Worm (Caenorhabditis elegans) whole organism, midembryonic: ENCODE measurements around the gene cup-16.

ENCODE experiments used
- T22C8.4 ChIP-seq: fragments of 200-800 bp; sonication (Bioruptor generic); IDR thresholded peaks from 2 replicates; pipeline ENCODE4 v1.3.6; 2022; ENCODE audit warnings: missing genetic modification characterization, missing compliant biosample characterization
- cog-1 ChIP-seq: sonication (generic microtip); optimal IDR thresholded peaks from 2 replicates; lab custom pipeline; 2016; ENCODE audit warnings: missing genetic modification characterization, missing compliant biosample characterization
- flt-1 ChIP-seq: fragments of 200-800 bp; sonication (Bioruptor generic); IDR thresholded peaks from 2 replicates; pipeline ENCODE4 v1.3.6; 2022; ENCODE audit warnings: missing genetic modification characterization, missing compliant biosample characterization
- klf-2 ChIP-seq: fragments of 200-800 bp; sonication (Bioruptor generic); conservative IDR thresholded peaks from 2 replicates; pipeline ENCODE4 v1.3.6; 2022; ENCODE audit warnings: missing genetic modification reagents, missing genetic modification characterization, missing compliant biosample characterization
- med-1 ChIP-seq: sonication (generic microtip); optimal IDR thresholded peaks from 2 replicates; lab custom pipeline; 2017; ENCODE audit warnings: missing genetic modification characterization, mild to moderate bottlenecking, missing compliant biosample characterization, antibody characterized with exemption, missing genetic modification reagents; ENCODE audit not compliant: insufficient read depth
- ref-1 ChIP-seq: fragments of 200-800 bp; sonication (Bioruptor generic); conservative IDR thresholded peaks from 2 replicates; pipeline ENCODE4 v1.3.6; 2022; ENCODE audit warnings: missing genetic modification reagents, missing genetic modification characterization, missing compliant biosample characterization
- tab-1 ChIP-seq: fragments of 200-800 bp; sonication (Bioruptor generic); IDR thresholded peaks from 2 replicates; pipeline ENCODE4 v1.3.6; 2022; ENCODE audit warnings: missing genetic modification characterization, missing compliant biosample characterization
- ztf-23 ChIP-seq: fragments of 200-800 bp; sonication (Bioruptor generic); IDR thresholded peaks from 2 replicates; pipeline ENCODE4 v1.3.6; 2022; ENCODE audit warnings: missing genetic modification reagents, missing genetic modification characterization, missing compliant biosample characterization
- ztf-29 ChIP-seq: fragments of 200-800 bp; sonication (Bioruptor generic); IDR thresholded peaks from 2 replicates; pipeline ENCODE4 v1.3.6; 2022; ENCODE audit warnings: missing genetic modification reagents, missing genetic modification characterization, missing compliant biosample characterization

cup-16 gene

DNA sequence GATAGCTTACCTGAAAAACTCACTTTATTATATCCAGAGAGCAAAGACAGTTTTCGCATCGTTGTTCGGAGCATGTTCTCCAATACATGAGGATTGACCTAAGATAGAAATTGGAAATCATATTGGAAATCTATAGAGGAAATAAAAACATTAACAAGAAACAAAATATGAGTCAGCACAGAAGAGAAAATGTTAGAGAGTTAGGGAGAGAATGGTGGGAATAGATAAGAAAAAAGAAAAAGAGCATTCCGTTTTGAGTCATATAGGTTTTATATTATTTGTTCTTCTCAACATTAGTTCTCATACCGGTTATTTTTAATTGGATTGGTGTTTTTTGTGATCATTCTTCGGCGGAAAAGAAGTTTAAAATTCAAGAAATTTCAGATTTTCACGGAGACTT lies 22.1 kb upstream of the cup-16 start, which contains the start of gene hgap-2:
hgap-2 (minus strand) TSS at position 101 of the 400 bp plus-strand sequence.
- TF ChIP-seq ztf-29 (GFP tag; lab: Robert Waterston, UW), result no peak
- no peak for TF ChIP-seq med-1 (GFP tag; lab: Kevin White, UChicago)
- no peak for TF ChIP-seq ztf-23 (GFP tag; lab: Robert Waterston, UW)
- TF ChIP-seq tab-1 (GFP tag; lab: Robert Waterston, UW), result no peak
- TF ChIP-seq flt-1, result no peak
- TF ChIP-seq T22C8.4 (GFP tag; lab: Robert Waterston, UW), result no peak
- TF ChIP-seq ref-1 (GFP tag; lab: Robert Waterston, UW), result no peak
- TF ChIP-seq klf-2 (GFP tag; lab: Robert Waterston, UW), result no peak

DNA sequence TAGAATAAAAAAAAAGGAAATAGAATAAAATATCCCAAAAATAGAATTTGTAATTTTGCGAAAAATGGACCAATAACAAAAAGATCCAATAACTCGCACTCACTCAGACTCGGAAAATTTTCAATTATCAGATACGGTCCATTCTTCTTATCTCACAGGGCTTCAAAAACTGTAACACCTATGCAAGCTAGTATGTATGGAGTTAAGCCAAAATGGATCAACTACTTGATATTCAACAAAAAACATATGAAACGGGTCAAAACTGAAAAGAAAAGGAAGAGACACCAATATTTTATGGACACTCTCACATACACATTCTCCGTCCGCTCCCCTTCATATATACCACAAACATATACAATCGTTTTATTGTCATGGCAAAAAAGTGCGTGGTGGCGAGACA lies 21.3 kb upstream of the cup-16 start, which contains the start of gene C34C6.9:
C34C6.9 (plus strand) TSS at position 301 of the 400 bp plus-strand sequence.
- TF ChIP-seq klf-2 (GFP tag; lab: Robert Waterston, UW) (no peak), ztf-23 (GFP tag; lab: Robert Waterston, UW) (no peak), med-1 (GFP tag; lab: Kevin White, UChicago) (no peak), ztf-29 (GFP tag; lab: Robert Waterston, UW) (no peak)

DNA sequence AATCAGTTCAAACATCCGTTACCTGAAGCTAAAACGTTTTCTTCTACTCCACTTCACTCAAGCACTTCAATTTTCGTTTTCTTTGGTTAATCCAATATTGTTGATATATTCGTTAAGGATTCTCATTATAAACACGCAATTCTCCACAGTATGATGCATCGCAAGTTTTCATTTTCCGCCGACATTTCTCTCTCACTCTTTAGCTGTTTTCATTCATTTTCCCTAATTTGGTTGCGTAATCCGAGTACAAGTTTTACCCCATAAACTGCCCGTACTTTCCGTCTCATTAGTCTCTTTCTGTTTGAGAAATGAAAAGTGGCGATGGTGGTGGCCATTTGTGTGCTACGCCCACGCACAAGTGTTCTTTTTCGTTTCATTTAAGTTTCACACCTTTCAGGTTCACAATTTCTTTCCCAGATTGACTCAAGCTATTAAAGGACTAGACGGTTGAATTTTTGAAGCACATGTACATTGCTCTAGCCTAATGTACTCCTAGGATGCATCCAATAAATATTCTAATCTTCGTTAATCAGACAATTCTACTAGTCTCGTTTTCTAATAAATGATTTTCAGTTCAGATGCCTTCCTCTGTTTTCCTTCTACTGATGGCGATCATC lies 15.5 kb upstream of the cup-16 start, which contains the start of gene C34C6.3:
C34C6.3 (plus strand) TSS at position 567 of the 617 bp plus-strand sequence.
- TF ChIP-seq tab-1 (GFP tag; lab: Robert Waterston, UW) (no peak), ztf-23 (GFP tag; lab: Robert Waterston, UW) (no peak), ztf-29 (GFP tag; lab: Robert Waterston, UW) (no peak), T22C8.4 (GFP tag; lab: Robert Waterston, UW) (no peak), med-1 (GFP tag; lab: Kevin White, UChicago) (no peak), cog-1 (no peak), klf-2 (GFP tag; lab: Robert Waterston, UW) (no peak), ref-1 (GFP tag; lab: Robert Waterston, UW) (no peak), flt-1 (no peak)

DNA sequence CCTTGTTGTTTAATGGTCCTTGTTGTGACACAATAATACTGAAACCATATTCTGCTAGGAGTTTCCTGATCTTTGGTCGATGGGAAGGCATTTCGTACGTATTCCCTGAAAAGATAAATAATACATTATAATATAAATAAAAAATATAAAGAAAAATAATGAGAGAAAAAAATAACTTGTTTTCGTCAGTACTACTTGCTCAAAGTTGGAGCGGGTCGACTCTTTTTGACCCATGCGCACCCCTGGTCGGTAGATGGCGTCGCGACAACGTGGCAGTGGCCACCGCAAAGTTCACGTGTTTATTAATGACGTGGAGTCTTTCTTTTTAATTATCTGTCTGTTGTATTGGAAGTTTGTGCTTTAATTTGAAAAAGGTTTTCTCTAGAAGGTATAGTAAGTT lies 11.2 kb upstream of the cup-16 start, which contains the start of gene C34C6.10:
C34C6.10 (minus strand) TSS at position 101 of the 400 bp plus-strand sequence.
- TF ChIP-seq ztf-29 (GFP tag; lab: Robert Waterston, UW) (no peak), ztf-23 (GFP tag; lab: Robert Waterston, UW) (no peak), ref-1 (GFP tag; lab: Robert Waterston, UW) (no peak), T22C8.4 (GFP tag; lab: Robert Waterston, UW) (no peak), tab-1 (GFP tag; lab: Robert Waterston, UW) (no peak), med-1 (GFP tag; lab: Kevin White, UChicago) (no peak), cog-1 (no peak), klf-2 (GFP tag; lab: Robert Waterston, UW) (no peak)

DNA sequence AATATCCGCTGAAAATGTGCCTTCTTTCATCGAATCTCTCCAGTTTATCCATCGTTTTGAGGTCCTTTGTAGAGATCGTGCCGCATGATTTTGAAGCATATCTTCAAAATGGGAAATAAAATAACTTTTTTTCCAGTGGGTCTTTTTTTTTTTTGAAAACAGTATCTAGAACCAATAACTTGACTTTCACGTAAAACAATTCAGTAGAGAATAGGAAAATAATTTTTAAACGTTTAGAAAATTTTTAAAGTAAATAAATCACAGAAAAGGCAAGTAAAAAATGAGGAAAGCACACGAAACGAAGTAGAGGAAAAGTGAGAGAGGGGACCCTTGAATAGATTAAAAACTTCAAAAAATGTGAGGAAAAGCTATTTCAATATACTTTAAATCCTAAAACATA lies 8.1 kb upstream of the cup-16 start, which contains the start of gene chdh-1:
chdh-1 (minus strand) TSS at position 101 of the 400 bp plus-strand sequence.
- TF ChIP-seq klf-2 (GFP tag; lab: Robert Waterston, UW) (no peak), tab-1 (GFP tag; lab: Robert Waterston, UW) (no peak), ztf-29 (GFP tag; lab: Robert Waterston, UW) (no peak), flt-1 (no peak)

DNA sequence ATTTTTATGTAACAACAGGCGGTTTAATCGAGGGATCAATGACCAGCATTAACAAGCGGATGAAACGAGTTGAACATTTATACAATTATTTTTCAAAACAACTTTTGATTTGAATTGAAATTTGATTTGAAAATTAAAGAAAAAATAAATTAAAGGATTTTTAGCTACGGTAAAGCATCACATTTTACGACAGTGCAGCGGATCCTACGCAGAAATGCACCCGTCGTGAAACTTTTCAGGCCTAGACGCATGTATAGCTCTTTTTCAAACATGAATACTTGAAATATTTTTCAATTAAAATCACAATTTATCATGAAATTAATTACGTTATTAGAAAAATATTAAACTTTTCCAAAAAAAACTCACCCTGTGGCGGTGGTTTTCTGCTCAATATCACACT lies 5.9 kb upstream of the cup-16 start:
- TF ChIP-seq ztf-29 (GFP tag; lab: Robert Waterston, UW), result no peak
- TF ChIP-seq tab-1 (GFP tag; lab: Robert Waterston, UW), result no peak
- TF ChIP-seq cog-1, result no peak
- no peak for TF ChIP-seq med-1 (GFP tag; lab: Kevin White, UChicago)
- no peak for TF ChIP-seq ref-1 (GFP tag; lab: Robert Waterston, UW)
- TF ChIP-seq klf-2 (GFP tag; lab: Robert Waterston, UW), result no peak
- no peak for TF ChIP-seq ztf-23 (GFP tag; lab: Robert Waterston, UW)
- no peak for TF ChIP-seq flt-1
- no peak for TF ChIP-seq T22C8.4 (GFP tag; lab: Robert Waterston, UW)

DNA sequence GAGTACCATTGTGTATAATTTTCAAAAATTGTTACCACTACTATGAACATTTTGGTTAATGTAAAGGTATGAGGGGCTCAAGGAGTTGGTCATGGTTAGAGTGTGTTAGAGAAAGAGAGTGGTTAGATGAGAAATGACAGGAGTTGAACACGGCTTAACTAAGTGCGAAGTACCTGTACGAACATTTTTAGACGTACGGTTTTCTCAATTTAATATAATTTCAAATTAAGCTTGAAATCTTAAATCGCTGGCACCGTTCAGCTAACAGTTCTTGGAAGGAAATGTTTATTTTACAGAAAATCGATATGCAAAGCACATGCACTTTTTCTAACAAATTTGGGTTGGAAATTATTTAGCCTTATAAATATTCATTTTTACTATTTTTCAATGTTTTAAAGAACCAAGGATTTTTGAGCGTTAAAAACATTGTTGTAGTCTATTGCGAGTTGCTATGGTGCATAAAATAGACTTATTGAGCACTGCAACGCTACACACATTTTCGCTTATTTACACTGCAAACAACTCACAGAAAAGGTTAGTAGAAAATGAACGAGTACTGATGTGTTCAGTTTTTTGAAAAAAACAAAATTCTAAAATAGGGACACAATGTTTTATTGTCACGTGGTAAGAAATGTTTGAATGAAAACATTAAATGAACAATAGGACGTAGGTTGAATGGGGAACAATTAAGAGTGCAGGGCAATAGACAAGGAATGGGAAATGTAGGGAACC lies 5.2 kb upstream of the cup-16 start, which contains the start of gene sphk-1:
sphk-1 (minus strand) TSS at position 51 of the 732 bp plus-strand sequence.
- no peak for TF ChIP-seq ztf-29 (GFP tag; lab: Robert Waterston, UW)
- no peak for TF ChIP-seq flt-1
- TF ChIP-seq cog-1, result no peak
- TF ChIP-seq ztf-23 (GFP tag; lab: Robert Waterston, UW), result no peak
- no peak for TF ChIP-seq ref-1 (GFP tag; lab: Robert Waterston, UW)
- no peak for TF ChIP-seq T22C8.4 (GFP tag; lab: Robert Waterston, UW)
- no peak for TF ChIP-seq tab-1 (GFP tag; lab: Robert Waterston, UW)
- TF ChIP-seq klf-2 (GFP tag; lab: Robert Waterston, UW), result no peak
- TF ChIP-seq med-1 (GFP tag; lab: Kevin White, UChicago), result no peak

DNA sequence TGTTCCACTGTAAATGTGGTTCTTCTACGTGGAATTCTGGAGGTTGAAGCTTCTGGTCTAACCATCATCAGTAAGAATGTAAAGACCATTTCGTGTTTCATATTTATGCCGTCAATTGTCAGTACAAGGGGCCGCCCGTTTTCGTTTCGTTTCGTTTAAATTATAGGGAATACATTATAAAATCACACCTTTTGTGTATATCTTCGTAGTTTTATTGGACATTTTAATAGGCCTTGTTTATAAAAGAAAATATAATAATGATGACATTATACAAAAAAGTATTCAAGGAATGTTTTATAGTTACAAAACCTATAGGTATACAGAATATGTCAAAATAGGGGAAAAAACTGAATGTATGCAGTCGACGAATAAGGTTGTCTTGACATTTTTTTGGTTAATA lies 3.2 kb upstream of the cup-16 start, which contains the start of gene ceh-7:
ceh-7 (minus strand) TSS at position 101 of the 400 bp plus-strand sequence.
- TF ChIP-seq med-1 (GFP tag; lab: Kevin White, UChicago), result no peak
- no peak for TF ChIP-seq tab-1 (GFP tag; lab: Robert Waterston, UW)
- no peak for TF ChIP-seq flt-1
- no peak for TF ChIP-seq klf-2 (GFP tag; lab: Robert Waterston, UW)
- TF ChIP-seq ztf-29 (GFP tag; lab: Robert Waterston, UW), result no peak
- TF ChIP-seq T22C8.4 (GFP tag; lab: Robert Waterston, UW), result no peak
- no peak for TF ChIP-seq ztf-23 (GFP tag; lab: Robert Waterston, UW)
- TF ChIP-seq ref-1 (GFP tag; lab: Robert Waterston, UW), result no peak
- TF ChIP-seq cog-1, result no peak
